Worm (Caenorhabditis elegans): ENCODE measurements around the gene feh-1.
A peak's percentile ranks its signal among the peaks of the same experiment; 100 is the strongest.

The feh-1 gene

ce11 chrIII:2596984-2597454 lies 47.3 kb downstream of the feh-1 start, which contains the start of gene apb-1 (continued):
- peak; percentile 28 for TF ChIP-seq zip-2 (tag; optimal IDR thresholded peaks at IDR 0.05)
- peak; percentile 88 for TF ChIP-seq egl-43 (GFP tag; IDR thresholded peaks at IDR 0.05)
- no peak for TF ChIP-seq ZK546.5 (tag; optimal IDR thresholded peaks at IDR 0.05)
- TF ChIP-seq vab-7 (GFP tag; IDR thresholded peaks at IDR 0.05), result peak; percentile 51; the same call in 1 of the 2 replicates
- peak; percentile 69 for TF ChIP-seq ama-1 (optimal IDR thresholded peaks at IDR 0.05)
- peak; percentile 72 for TF ChIP-seq spr-3 (GFP tag; optimal IDR thresholded peaks at IDR 0.05)
- TF ChIP-seq ztf-7 (tag; optimal IDR thresholded peaks at IDR 0.05), result peak; percentile 83
- TF ChIP-seq aha-1 (tag), result peak; percentile 44
- TF ChIP-seq nhr-76 (tag; optimal IDR thresholded peaks at IDR 0.05), result no peak
- TF ChIP-seq mdt-29 (GFP tag; IDR thresholded peaks at IDR 0.05), result no peak
- TF ChIP-seq F26F4.8 (GFP tag; conservative IDR thresholded peaks at IDR 0.05), result no peak
- peak; percentile 52 for TF ChIP-seq zfp-2 (tag; optimal IDR thresholded peaks at IDR 0.05)
- peak; percentile 29 for TF ChIP-seq nhr-25 (tag; optimal IDR thresholded peaks at IDR 0.05; ENCODE audit: borderline replicate concordance, insufficient read depth)
- TF ChIP-seq pha-4 (GFP tag; IDR thresholded peaks at IDR 0.05), result peak; percentile 84
- TF ChIP-seq pha-4 (tag; optimal IDR thresholded peaks at IDR 0.05), result peak; percentile 86
- TF ChIP-seq ceh-20 (GFP tag; IDR thresholded peaks at IDR 0.05), result peak; percentile 71; the same call in 1 of the 2 replicates
- TF ChIP-seq nhr-28 (tag; optimal IDR thresholded peaks at IDR 0.05), result peak; percentile 39
- peak; percentile 69 for TF ChIP-seq madf-9 (GFP tag; conservative IDR thresholded peaks at IDR 0.05)
- TF ChIP-seq daf-16 (GFP tag; optimal IDR thresholded peaks at IDR 0.05), result peak in 1 of 2 experiments; percentile 30
- TF ChIP-seq daf-16 (tag; optimal IDR thresholded peaks at IDR 0.05), result peak; percentile 40
- peak; percentile 33 for TF ChIP-seq F49E8.2 (tag; optimal IDR thresholded peaks at IDR 0.05; ENCODE audit: borderline replicate concordance)
- peak; percentile 94 for TF ChIP-seq dve-1 (tag; optimal IDR thresholded peaks at IDR 0.05; ENCODE audit: insufficient read depth)
- TF ChIP-seq snpc-1.2 (GFP tag; IDR thresholded peaks at IDR 0.05), result no peak
- TF ChIP-seq ZK337.2 (GFP tag; IDR thresholded peaks at IDR 0.05), result no peak
- peak; percentile 73 to 96 for TF ChIP-seq lsy-2 (tag; optimal IDR thresholded peaks at IDR 0.05)
- peak; percentile 57 for TF ChIP-seq nhr-48 (tag; optimal IDR thresholded peaks at IDR 0.05)
- TF ChIP-seq hmg-1.1 (GFP tag; IDR thresholded peaks at IDR 0.05), result peak; percentile 88
- peak; percentile 38; the same call in 1 of the 2 replicates for TF ChIP-seq Y48G9A.11 (GFP tag; IDR thresholded peaks at IDR 0.05)
- TF ChIP-seq ces-1 (GFP tag; optimal IDR thresholded peaks at IDR 0.05), result peak; percentile 84
- TF ChIP-seq ctbp-1 (GFP tag; IDR thresholded peaks at IDR 0.05), result peak; percentile 95
- TF ChIP-seq mdl-1 (tag; optimal IDR thresholded peaks at IDR 0.05), result peak in 1 of 2 experiments; percentile 29
- TF ChIP-seq duxl-1 (tag; optimal IDR thresholded peaks at IDR 0.05; ENCODE audit: poor library complexity), result peak; percentile 67
- peak; percentile 90 for TF ChIP-seq arid-1 (GFP tag; conservative IDR thresholded peaks at IDR 0.05)
- peak; percentile 58; the same call in 1 of the 2 replicates for TF ChIP-seq lin-29 (GFP tag; IDR thresholded peaks at IDR 0.05)
- TF ChIP-seq ceh-28 (tag; optimal IDR thresholded peaks at IDR 0.05), result peak; percentile 40
- TF ChIP-seq F37D6.2 (tag; optimal IDR thresholded peaks at IDR 0.05), result peak; percentile 90
- no peak for TF ChIP-seq pqm-1 (tag; optimal IDR thresholded peaks at IDR 0.05)
- peak; percentile 43; the same call in 1 of the 2 replicates for TF ChIP-seq zfp-3 (GFP tag; conservative IDR thresholded peaks at IDR 0.05)
- TF ChIP-seq unc-39 (tag; optimal IDR thresholded peaks at IDR 0.05), result no peak
- TF ChIP-seq dmd-9 (GFP tag; IDR thresholded peaks at IDR 0.05), result peak; percentile 72
- no peak for TF ChIP-seq hlh-11 (tag; optimal IDR thresholded peaks at IDR 0.05)
- TF ChIP-seq daf-19 (GFP tag; conservative IDR thresholded peaks at IDR 0.05), result no peak
- peak; percentile 79 for TF ChIP-seq nhr-11 (tag; optimal IDR thresholded peaks at IDR 0.05)
- TF ChIP-seq D1046.2 (GFP tag; IDR thresholded peaks at IDR 0.05), result 0 out of 2 replicates have a peak, but pooled peaks have one; percentile 66
- TF ChIP-seq sdz-12 (GFP tag; optimal IDR thresholded peaks at IDR 0.05), result no peak
- no peak for TF ChIP-seq zag-1 (tag; optimal IDR thresholded peaks at IDR 0.05)
- peak; percentile 57 for TF ChIP-seq set-16 (GFP tag; IDR thresholded peaks at IDR 0.05)
- peak; percentile 88 for TF ChIP-seq nhr-102 (tag; optimal IDR thresholded peaks at IDR 0.05)
- peak; percentile 16 for TF ChIP-seq jun-1 (tag; optimal IDR thresholded peaks at IDR 0.05)
- TF ChIP-seq lin-13 (GFP tag; optimal IDR thresholded peaks at IDR 0.05), result peak; percentile 65
- peak; percentile 92 for TF ChIP-seq lin-38 (GFP tag; IDR thresholded peaks at IDR 0.05)
